Fruit fly (Drosophila melanogaster) S2 (cell line): ENCODE measurements around the gene CG13404.

Experiments used
- CG8478 ChIP-seq: fragments of >200 bp; optimal IDR thresholded peaks from 2 replicates; lab custom pipeline; 2018
- CTCF ChIP-seq, 2 experiments: fragments of >200 bp; optimal IDR thresholded peaks; 2 replicates each; lab custom pipeline; 2018

The CG13404 gene

DNA sequence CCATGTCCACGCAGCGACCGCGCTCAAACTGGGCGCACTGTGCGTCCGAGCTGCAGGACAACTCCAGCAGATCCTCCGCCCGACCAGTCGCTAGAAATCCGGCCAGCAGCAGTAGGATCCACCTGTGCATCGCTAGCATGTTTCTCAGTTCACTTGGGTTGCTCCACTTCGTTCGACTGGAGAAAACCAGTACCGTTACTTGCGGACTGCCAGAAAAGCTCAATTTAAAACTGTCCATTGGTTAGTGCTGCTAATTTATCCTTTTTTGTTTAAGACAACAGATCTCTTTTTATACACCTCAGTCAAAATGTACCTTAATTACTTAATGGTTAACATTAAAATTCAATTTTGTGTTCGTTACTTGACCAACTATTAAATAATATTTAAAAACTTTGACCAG is 40.4 kb downstream of the CG13404 start, which contains the start of gene CG11674:
CG11674 (minus strand) TSS at position 215 of the 400 bp plus-strand sequence.
- no peak for TF ChIP-seq CG8478
- no peak for TF ChIP-seq CTCF (optimal IDR thresholded peaks at IDR 0.05; lab: Kevin White, UChicago)

- TF ChIP-seq CG8478 (no peak), CTCF (optimal IDR thresholded peaks at IDR 0.05; lab: Kevin White, UChicago) (no peak)
These were observed 44.1 kb downstream of the CG13404 start for dm6 chrX:14221995-14222394.

DNA sequence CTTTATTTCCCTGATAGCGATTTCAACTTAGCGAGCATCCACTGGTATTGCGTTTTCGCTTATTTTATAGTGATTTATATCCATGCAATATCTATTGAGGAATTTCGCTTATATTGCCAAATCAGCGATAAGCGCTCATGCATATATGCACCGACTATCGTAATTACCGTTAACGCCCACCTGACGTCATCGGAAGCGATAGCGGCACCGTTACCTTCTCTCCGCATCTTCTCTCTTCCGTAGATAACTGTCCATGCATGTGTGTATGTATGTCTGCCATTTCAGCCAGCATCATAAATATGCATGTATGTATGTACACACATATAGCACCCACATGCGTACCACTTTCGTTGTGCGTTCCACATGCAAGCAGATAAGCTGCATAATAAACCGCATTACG is 44.9 kb downstream of the CG13404 start:
- TF ChIP-seq CTCF (optimal IDR thresholded peaks at IDR 0.05; lab: Kevin White, UChicago) (no peak), CG8478 (no peak)

dm6 chrX:14218045-14218483 is 48.0 kb downstream of the CG13404 start:
- no peak for TF ChIP-seq CG8478
- no peak for TF ChIP-seq CTCF (optimal IDR thresholded peaks at IDR 0.05; lab: Kevin White, UChicago)

- TF ChIP-seq CTCF (optimal IDR thresholded peaks at IDR 0.05; lab: Kevin White, UChicago) = no peak
- no peak for TF ChIP-seq CG8478
These were observed 49.2 kb downstream of the CG13404 start for dm6 chrX:14216844-14217243.

DNA sequence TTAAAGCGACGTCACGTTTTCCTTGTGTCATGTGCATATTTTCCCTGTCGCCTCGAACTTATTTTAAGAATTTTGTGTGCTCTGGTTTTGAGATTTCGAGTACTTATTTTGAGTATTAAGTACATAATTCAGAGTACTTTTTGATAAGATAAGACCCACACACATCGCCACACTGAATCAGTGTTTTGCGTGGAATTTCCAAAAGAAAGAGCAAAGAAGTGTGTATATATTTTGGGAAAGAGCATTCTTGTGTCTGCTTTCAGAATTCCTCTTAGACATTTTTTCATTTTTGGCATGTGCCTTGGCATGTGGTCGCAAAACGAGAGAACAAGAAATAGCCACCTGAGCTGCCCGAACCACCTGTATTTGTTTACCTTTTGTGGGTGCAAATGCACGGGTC is 50.2 kb downstream of the CG13404 start:
- TF ChIP-seq CG8478 (no peak), CTCF (optimal IDR thresholded peaks at IDR 0.05; lab: Kevin White, UChicago) (no peak)
